Worm (Caenorhabditis elegans) whole organism, midembryonic: ENCODE results near the gene ida-1.

Experiments
- T22C8.4 ChIP-seq: fragments of 200-800 bp; sonication (Bioruptor generic); IDR thresholded peaks from 2 replicates; pipeline ENCODE4 v1.3.6; 2022; ENCODE audit warnings: missing genetic modification characterization, missing compliant biosample characterization
- flt-1 ChIP-seq: fragments of 200-800 bp; sonication (Bioruptor generic); IDR thresholded peaks from 2 replicates; pipeline ENCODE4 v1.3.6; 2022; ENCODE audit warnings: missing genetic modification characterization, missing compliant biosample characterization
- tab-1 ChIP-seq: fragments of 200-800 bp; sonication (Bioruptor generic); IDR thresholded peaks from 2 replicates; pipeline ENCODE4 v1.3.6; 2022; ENCODE audit warnings: missing genetic modification characterization, missing compliant biosample characterization

DNA sequence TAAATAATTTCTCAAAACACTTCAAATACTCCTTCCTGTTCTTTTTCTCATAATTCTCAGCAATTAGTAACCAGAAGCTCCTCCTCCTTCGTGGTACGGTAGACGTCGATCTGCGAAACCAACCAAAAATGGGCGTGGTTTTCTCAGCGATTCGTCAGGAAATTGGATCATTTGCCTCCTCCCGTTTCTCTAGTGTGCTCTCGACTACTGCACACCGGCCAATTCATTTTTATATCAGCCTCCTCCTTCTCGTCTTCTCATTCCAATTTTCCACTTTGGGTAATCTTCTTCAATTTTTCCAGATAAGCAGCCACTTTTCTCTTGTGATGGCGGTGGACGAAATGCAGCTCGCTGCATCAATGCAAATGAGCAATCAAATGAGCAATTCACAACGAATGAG lies 43.4 kb downstream of the ida-1 start, which contains the start of gene ceh-10:
- TF ChIP-seq T22C8.4 (GFP tag; lab: Robert Waterston, UW) (no peak), flt-1 (GFP tag; lab: Robert Waterston, UW) (no peak), tab-1 (no peak)
